Fruit fly (Drosophila melanogaster) whole organism, wandering third instar larva: ENCODE results near the gene Cisd2.
A peak's percentile ranks its signal among the peaks of the same experiment; 100 is the strongest.

Experiments
- Abd-B ChIP-seq: fragments of >200 bp; optimal IDR thresholded peaks from 2 replicates; lab custom pipeline; 2017; ENCODE audit warnings: missing biosample characterization, missing genetic modification characterization
- CG32264 ChIP-seq: fragments of 200-800 bp; sonication (Bioruptor generic); optimal IDR thresholded peaks from 2 replicates; lab custom pipeline; 2016; ENCODE audit warnings: missing biosample characterization, missing genetic modification characterization
- CG9705 ChIP-seq: fragments of 200-800 bp; sonication (Bioruptor generic); optimal IDR thresholded peaks from 2 replicates; lab custom pipeline; 2018; ENCODE audit warnings: missing biosample characterization, mild to moderate bottlenecking, missing genetic modification characterization
- CrebA ChIP-seq: fragments of 200-800 bp; sonication (Bioruptor generic); optimal IDR thresholded peaks from 2 replicates; lab custom pipeline; 2016; ENCODE audit warnings: missing biosample characterization, mild to moderate bottlenecking, missing genetic modification characterization, borderline replicate concordance
- Dfd ChIP-seq: fragments of >200 bp; optimal IDR thresholded peaks from 2 replicates; lab custom pipeline; 2017; ENCODE audit warnings: missing biosample characterization, missing genetic modification characterization
- Dif ChIP-seq: fragments of 200-275, 200-300 bp; sonication (Bioruptor generic); optimal IDR thresholded peaks from 2 replicates; lab custom pipeline; 2018; ENCODE audit warnings: missing biosample characterization, missing genetic modification characterization; ENCODE audit not compliant: partially characterized antibody
- GATAd ChIP-seq: sonication (Bioruptor generic); optimal IDR thresholded peaks from 2 replicates; lab custom pipeline; 2016; ENCODE audit warnings: missing biosample characterization, missing genetic modification characterization
- HLH106 ChIP-seq: fragments of 200-800 bp; optimal IDR thresholded peaks from 3 replicates; lab custom pipeline; 2019; ENCODE audit warnings: missing biosample characterization, mild to moderate bottlenecking, missing genetic modification characterization, moderate library complexity
- Hnf4 ChIP-seq: fragments of 200-800 bp; sonication (Bioruptor generic); optimal IDR thresholded peaks from 2 replicates; lab custom pipeline; 2016; ENCODE audit warnings: missing biosample characterization, mild to moderate bottlenecking, missing genetic modification characterization
- Hr78 ChIP-seq: fragments of >200 bp; optimal IDR thresholded peaks from 2 replicates; lab custom pipeline; 2017; ENCODE audit warnings: missing biosample characterization, missing genetic modification characterization
- Hr83 ChIP-seq: fragments of 200-300 bp; sonication (Bioruptor generic); optimal IDR thresholded peaks from 2 replicates; lab custom pipeline; 2016; ENCODE audit warnings: missing biosample characterization, mild to moderate bottlenecking, missing genetic modification characterization, moderate library complexity; ENCODE audit not compliant: poor library complexity, severe bottlenecking
- Jra ChIP-seq: sonication (Bioruptor generic); optimal IDR thresholded peaks from 2 replicates; lab custom pipeline; 2016; ENCODE audit warnings: missing biosample characterization, missing genetic modification characterization
- Mio ChIP-seq: sonication (Bioruptor generic); optimal IDR thresholded peaks from 2 replicates; lab custom pipeline; 2016; ENCODE audit warnings: missing biosample characterization, missing genetic modification characterization
- Myc ChIP-seq: fragments of >200 bp; optimal IDR thresholded peaks from 2 replicates; lab custom pipeline; 2017
- N ChIP-seq: fragments of >200 bp; optimal IDR thresholded peaks from 2 replicates; lab custom pipeline; 2018; ENCODE audit warnings: missing biosample characterization, missing external identifiers, missing genetic modification characterization
- OdsH ChIP-seq: fragments of 200-800 bp; sonication (Bioruptor generic); optimal IDR thresholded peaks from 2 replicates; lab custom pipeline; 2016; ENCODE audit warnings: missing biosample characterization, mild to moderate bottlenecking, missing genetic modification characterization
- Rel ChIP-seq, 2 experiments: fragments of 200-800 bp; sonication (Bioruptor generic) in 1 of 2; optimal IDR thresholded peaks; 2 replicates in 1 of 2; 3 replicates in 1 of 2; lab custom pipeline; 2016 to 2019; ENCODE audit warnings: mild to moderate bottlenecking in 2 of 2, missing biosample characterization in 2 of 2, missing genetic modification characterization in 2 of 2, moderate library complexity in 1 of 2
- Sp1 ChIP-seq: fragments of 200-800 bp; sonication (Bioruptor generic); optimal IDR thresholded peaks from 3 replicates; lab custom pipeline; 2019; ENCODE audit warnings: missing biosample characterization, mild to moderate bottlenecking, missing genetic modification characterization, moderate library complexity
- Vsx2 ChIP-seq: fragments of 200-300, 225-300 bp; sonication (Bioruptor generic); optimal IDR thresholded peaks from 2 replicates; lab custom pipeline; 2018; ENCODE audit warnings: missing biosample characterization, missing genetic modification characterization; ENCODE audit not compliant: partially characterized antibody
- br ChIP-seq: fragments of 200-800 bp; sonication (Bioruptor generic); optimal IDR thresholded peaks from 2 replicates; lab custom pipeline; 2016; ENCODE audit warnings: missing biosample characterization, missing genetic modification characterization
- brk ChIP-seq: fragments of 200-800 bp; sonication (Bioruptor generic); optimal IDR thresholded peaks from 2 replicates; lab custom pipeline; 2016; ENCODE audit warnings: missing biosample characterization, mild to moderate bottlenecking, missing genetic modification characterization
- dl ChIP-seq, 2 experiments: fragments of 175-275, 200-275 bp in 1 of 2; fragments of 200-275 bp in 1 of 2; sonication (Bioruptor generic); optimal IDR thresholded peaks; lab custom pipeline; 2018; ENCODE audit warnings: mild to moderate bottlenecking in 2 of 2, missing biosample characterization in 2 of 2, missing genetic modification characterization in 2 of 2, moderate library complexity in 2 of 2; ENCODE audit not compliant: partially characterized antibody in 2 of 2, insufficient read depth in 1 of 2
- dmrt93B ChIP-seq: fragments of 200-800 bp; sonication (Bioruptor generic); optimal IDR thresholded peaks from 2 replicates; lab custom pipeline; 2018; ENCODE audit warnings: missing biosample characterization, mild to moderate bottlenecking, missing genetic modification characterization
- dsf ChIP-seq: sonication (Bioruptor generic); optimal IDR thresholded peaks from 2 replicates; lab custom pipeline; 2016; ENCODE audit warnings: missing biosample characterization, missing genetic modification characterization, borderline replicate concordance
- ey ChIP-seq: fragments of 200-800 bp; sonication (Bioruptor generic); optimal IDR thresholded peaks from 2 replicates; lab custom pipeline; 2016; ENCODE audit warnings: missing biosample characterization, missing genetic modification characterization
- foxo ChIP-seq, 2 experiments: fragments of 200-800 bp; sonication (Bioruptor generic); optimal IDR thresholded peaks; 2 replicates in 1 of 2; 3 replicates in 1 of 2; lab custom pipeline; 2016 to 2017; ENCODE audit warnings: missing biosample characterization in 2 of 2, missing genetic modification characterization in 2 of 2
- fru ChIP-seq: fragments of 200-800 bp; sonication (Bioruptor generic); optimal IDR thresholded peaks from 3 replicates; lab custom pipeline; 2016; ENCODE audit warnings: missing biosample characterization, mild to moderate bottlenecking, missing genetic modification characterization
- h ChIP-seq: fragments of 200-800 bp; sonication (Bioruptor generic); optimal IDR thresholded peaks from 3 replicates; lab custom pipeline; 2016; ENCODE audit warnings: missing biosample characterization, mild to moderate bottlenecking, missing genetic modification characterization
- jim ChIP-seq: fragments of 175-275, 200-325 bp; sonication (Bioruptor generic); optimal IDR thresholded peaks from 2 replicates; lab custom pipeline; 2016; ENCODE audit warnings: missing biosample characterization, mild to moderate bottlenecking, missing genetic modification characterization
- lola ChIP-seq: fragments of >200 bp; optimal IDR thresholded peaks from 2 replicates; lab custom pipeline; 2017; ENCODE audit warnings: missing biosample characterization, missing genetic modification characterization
- pan ChIP-seq: fragments of >200 bp; optimal IDR thresholded peaks from 2 replicates; lab custom pipeline; 2017
- psq ChIP-seq: fragments of 200-800 bp; sonication (Bioruptor generic); optimal IDR thresholded peaks from 3 replicates; lab custom pipeline; 2017; ENCODE audit warnings: missing biosample characterization, mild to moderate bottlenecking, missing genetic modification characterization, moderate library complexity
- rgr ChIP-seq: fragments of 200-800 bp; sonication (Bioruptor generic); optimal IDR thresholded peaks from 3 replicates; lab custom pipeline; 2016; ENCODE audit warnings: missing biosample characterization, mild to moderate bottlenecking, missing genetic modification characterization
- sage ChIP-seq: fragments of 200-800 bp; sonication (Bioruptor generic); optimal IDR thresholded peaks from 2 replicates; lab custom pipeline; 2016; ENCODE audit warnings: missing biosample characterization, mild to moderate bottlenecking, missing genetic modification characterization
- sv ChIP-seq: fragments of 200-800 bp; sonication (Bioruptor generic); optimal IDR thresholded peaks from 3 replicates; lab custom pipeline; 2016; ENCODE audit warnings: missing biosample characterization, missing genetic modification characterization
- tai ChIP-seq: sonication (Bioruptor generic); optimal IDR thresholded peaks from 2 replicates; lab custom pipeline; 2016; ENCODE audit warnings: missing biosample characterization, missing genetic modification characterization
- usp ChIP-seq: fragments of >200 bp; optimal IDR thresholded peaks from 2 replicates; lab custom pipeline; 2017; ENCODE audit warnings: missing biosample characterization, missing genetic modification characterization
- woc ChIP-seq: sonication (Bioruptor generic); optimal IDR thresholded peaks from 2 replicates; lab custom pipeline; 2016; ENCODE audit warnings: missing biosample characterization, mild to moderate bottlenecking, missing genetic modification characterization

The Cisd2 gene

dm6 chr3R:29216484-29216863, 6.8 kb downstream of the Cisd2 start:
- TF ChIP-seq sage (GFP tag; lab: Kevin White, UChicago) (no peak), foxo (GFP tag; optimal IDR thresholded peaks at IDR 0.05; lab: Kevin White, UChicago) (no peak), woc (GFP tag; lab: Kevin White, UChicago) (no peak), rgr (no peak), usp (GFP tag; lab: Kevin White, UChicago) (no peak), pan (lab: Kevin White, UChicago) (no peak)

- TF ChIP-seq dmrt93B (GFP tag; lab: Kevin White, UChicago): no peak
- peak; percentile 57 for TF ChIP-seq Dif (GFP tag; lab: Kevin White, UChicago)
- TF ChIP-seq, all 38 proteins: peak for 1
Measured at dm6 chr3R:29215652-29216483, 7.4 kb downstream of the Cisd2 start.

DNA sequence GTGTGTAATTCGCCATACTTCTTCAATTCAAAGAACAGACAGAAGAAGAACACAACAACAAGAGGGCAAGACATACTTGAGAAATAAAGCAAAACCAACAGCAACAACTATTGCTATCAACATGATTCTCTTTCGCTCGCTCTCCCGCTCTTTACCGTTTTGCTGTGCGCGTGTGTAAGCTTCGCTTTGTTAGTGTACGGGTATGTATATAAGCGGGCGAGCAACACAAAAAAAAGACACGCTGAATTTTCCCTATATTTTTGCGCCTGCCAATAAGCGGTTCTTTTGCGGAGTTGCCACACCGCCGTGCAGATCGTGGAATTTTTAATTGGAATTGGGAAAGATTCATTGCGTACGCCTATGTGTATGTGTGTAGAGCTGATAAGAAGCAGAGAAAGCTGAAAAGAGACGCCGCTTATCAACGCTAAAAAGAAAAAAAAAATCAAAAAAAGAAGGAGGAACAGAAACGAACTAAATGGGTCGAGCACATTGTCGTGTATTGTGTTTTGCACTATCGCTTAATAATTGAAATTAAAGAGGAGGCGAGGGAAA, 8.2 kb downstream of the Cisd2 start:
- no peak for TF ChIP-seq Hr78
- TF ChIP-seq pan (lab: Kevin White, UChicago): no peak
- TF ChIP-seq tai (GFP tag; lab: Kevin White, UChicago): no peak
- TF ChIP-seq sv: no peak
- TF ChIP-seq Rel (GFP tag; optimal IDR thresholded peaks at IDR 0.05; lab: Kevin White, UChicago): no peak
- peak; percentile 76 for TF ChIP-seq Rel (tag; optimal IDR thresholded peaks at IDR 0.05; lab: Kevin White, UChicago)
- TF ChIP-seq Hnf4: peak; percentile 34
- no peak for TF ChIP-seq woc (GFP tag; lab: Kevin White, UChicago)
- no peak for TF ChIP-seq dmrt93B (GFP tag; lab: Kevin White, UChicago)
- TF ChIP-seq usp (GFP tag; lab: Kevin White, UChicago): no peak
- peak; percentile 24 for TF ChIP-seq OdsH (GFP tag; lab: Kevin White, UChicago)
- peak; percentile 67 to 70 for TF ChIP-seq dl (GFP tag; optimal IDR thresholded peaks at IDR 0.05; lab: Kevin White, UChicago; ENCODE audit: insufficient read depth in 1 of 2, partially characterized antibody in 2 of 2)
- peak; percentile 4 for TF ChIP-seq fru (GFP tag; lab: Kevin White, UChicago)
- peak; percentile 63 for TF ChIP-seq sage (GFP tag; lab: Kevin White, UChicago)
- TF ChIP-seq Mio (GFP tag; lab: Kevin White, UChicago): no peak
- no peak for TF ChIP-seq ey (GFP tag; lab: Kevin White, UChicago)
- TF ChIP-seq Myc (lab: Kevin White, UChicago): no peak
- no peak for TF ChIP-seq Hr83 (GFP tag; lab: Kevin White, UChicago)
- no peak for TF ChIP-seq Dfd (GFP tag; lab: Kevin White, UChicago)
- TF ChIP-seq Abd-B (GFP tag; lab: Kevin White, UChicago): no peak
- no peak for TF ChIP-seq dsf (GFP tag; lab: Kevin White, UChicago)
- peak; percentile 74 for TF ChIP-seq Dif (GFP tag; lab: Kevin White, UChicago)
- TF ChIP-seq CG32264 (GFP tag; lab: Kevin White, UChicago): no peak
- no peak for TF ChIP-seq lola (GFP tag; lab: Kevin White, UChicago)
- peak; percentile 6 for TF ChIP-seq HLH106 (tag; lab: Kevin White, UChicago)
- no peak for TF ChIP-seq CrebA (GFP tag; lab: Kevin White, UChicago)
- TF ChIP-seq CG9705 (GFP tag; lab: Kevin White, UChicago): no peak
- peak; percentile 46 for TF ChIP-seq br (GFP tag; lab: Kevin White, UChicago)
- TF ChIP-seq brk (GFP tag; lab: Kevin White, UChicago): peak; percentile 70
- peak; percentile 37 for TF ChIP-seq Sp1 (GFP tag; lab: Kevin White, UChicago)
- peak; percentile 59 for TF ChIP-seq psq
- no peak for TF ChIP-seq N (GFP tag; lab: Kevin White, UChicago)
- peak; percentile 21 to 57 for TF ChIP-seq foxo (GFP tag; optimal IDR thresholded peaks at IDR 0.05; lab: Kevin White, UChicago)
- TF ChIP-seq jim: peak; percentile 4
- peak; percentile 31 for TF ChIP-seq rgr
- no peak for TF ChIP-seq Jra (GFP tag; lab: Kevin White, UChicago)
- peak; percentile 61 for TF ChIP-seq h (GFP tag; lab: Kevin White, UChicago)
- TF ChIP-seq GATAd (GFP tag; lab: Kevin White, UChicago): no peak
- TF ChIP-seq Vsx2 (GFP tag; lab: Kevin White, UChicago): no peak
- TF ChIP-seq, all 38 proteins: peak for 16
